Worm (Caenorhabditis elegans) whole organism, L1 larva: ENCODE data around the gene col-78.

Experiments used
- C16A3.4 ChIP-seq: fragments of 150-350 bp; optimal IDR thresholded peaks from 2 replicates; lab custom pipeline; 2014; ENCODE audit warnings: missing biosample characterization, missing genetic modification characterization
- ama-1 ChIP-seq: fragments of 150-350 bp; optimal IDR thresholded peaks from 2 replicates; lab custom pipeline; 2014
- efl-1 ChIP-seq, 4 experiments: fragments of 150-350 bp; optimal IDR thresholded peaks in 3 of 4; peaks in 1 of 4; 1 replicate in 1 of 4; 2 replicates in 3 of 4; lab custom pipeline; 2014; ENCODE audit warnings: missing biosample characterization in 2 of 4, missing genetic modification characterization in 2 of 4, missing genetic modification reagents in 2 of 4
- elt-3 ChIP-seq, 6 experiments: fragments of 150-350 bp in 1 of 6; sonication (generic microtip); optimal IDR thresholded peaks; 2 replicates each; lab custom pipeline; 2017 to 2018; ENCODE audit warnings: missing biosample characterization in 6 of 6, missing genetic modification characterization in 6 of 6, inconsistent platforms in 1 of 6
- fkh-10 ChIP-seq: sonication (generic microtip); optimal IDR thresholded peaks from 2 replicates; lab custom pipeline; 2017; ENCODE audit warnings: missing biosample characterization, missing genetic modification reagents, missing genetic modification characterization
- lsy-2 ChIP-seq, 2 experiments: fragments of 150-350 bp; optimal IDR thresholded peaks; 2 replicates each; lab custom pipeline; 2014; ENCODE audit warnings: missing biosample characterization in 2 of 2, missing genetic modification characterization in 2 of 2
- nhr-11 ChIP-seq: fragments of 150-350 bp; optimal IDR thresholded peaks from 2 replicates; lab custom pipeline; 2014; ENCODE audit warnings: missing biosample characterization, missing genetic modification characterization
- nhr-237 ChIP-seq: fragments of 150-350 bp; optimal IDR thresholded peaks from 2 replicates; lab custom pipeline; 2014; ENCODE audit warnings: missing biosample characterization, missing genetic modification characterization
- nhr-28 ChIP-seq: fragments of 150-350 bp; optimal IDR thresholded peaks from 2 replicates; lab custom pipeline; 2014; ENCODE audit warnings: missing biosample characterization, missing genetic modification characterization
- nhr-47 ChIP-seq: sonication (generic microtip); optimal IDR thresholded peaks from 2 replicates; lab custom pipeline; 2016; ENCODE audit warnings: mild to moderate bottlenecking, missing genetic modification characterization, moderate library complexity, missing compliant biosample characterization
- rnt-1 ChIP-seq: sonication (generic microtip); optimal IDR thresholded peaks from 2 replicates; lab custom pipeline; 2016; ENCODE audit warnings: mild to moderate bottlenecking, missing genetic modification characterization, moderate library complexity, missing compliant biosample characterization
- skn-1 ChIP-seq: fragments of 150-350 bp; optimal IDR thresholded peaks from 2 replicates; lab custom pipeline; 2014; ENCODE audit warnings: missing biosample characterization, missing genetic modification characterization
- zag-1 ChIP-seq: fragments of 150-350 bp; optimal IDR thresholded peaks from 2 replicates; lab custom pipeline; 2014; ENCODE audit warnings: missing biosample characterization, missing genetic modification characterization
- ztf-11 ChIP-seq, 2 experiments: sonication (generic microtip); optimal IDR thresholded peaks; 2 replicates each; lab custom pipeline; 2016 to 2017; ENCODE audit warnings: missing genetic modification characterization in 2 of 2, missing biosample characterization in 1 of 2, missing compliant biosample characterization in 1 of 2

DNA sequence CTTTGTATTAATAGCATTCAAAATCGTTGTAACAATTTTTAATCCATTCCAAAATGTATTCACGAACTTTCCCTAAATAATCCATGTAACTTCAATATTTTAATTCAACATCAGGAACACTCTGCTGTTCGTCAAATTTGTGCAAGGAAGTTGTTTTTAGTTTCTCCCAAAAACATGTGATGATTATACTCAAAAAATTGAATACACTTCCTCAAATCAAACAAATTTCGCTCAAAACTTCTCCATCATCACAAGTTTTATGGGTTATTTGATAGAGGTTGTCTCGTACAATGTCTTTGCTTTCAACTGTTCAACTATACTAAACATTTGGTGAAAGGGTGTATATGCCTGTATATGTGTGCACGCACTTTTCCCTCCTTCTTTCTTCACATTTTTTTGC, 27.3 kb upstream of the col-78 start:
- TF ChIP-seq fkh-10 (GFP tag; lab: Kevin White, UChicago) (no peak), ztf-11 (tag; optimal IDR thresholded peaks at IDR 0.05; lab: Kevin White, UChicago) (no peak), efl-1 (optimal IDR thresholded peaks at IDR 0.05; lab: Kevin White, UChicago) (no peak), efl-1 (GFP tag; optimal IDR thresholded peaks at IDR 0.05 in 1 of 2; lab: Kevin White, UChicago) (no peak), C16A3.4 (tag; lab: Kevin White, UChicago) (no peak), rnt-1 (tag; lab: Kevin White, UChicago) (no peak), zag-1 (tag; lab: Kevin White, UChicago) (no peak), elt-3 (tag; optimal IDR thresholded peaks at IDR 0.05; lab: Kevin White, UChicago) (no peak), skn-1 (tag; lab: Kevin White, UChicago) (no peak), ama-1 (lab: Kevin White, UChicago) (no peak), nhr-47 (tag; lab: Kevin White, UChicago) (no peak), nhr-237 (tag; lab: Kevin White, UChicago) (no peak), nhr-28 (tag; lab: Kevin White, UChicago) (no peak), lsy-2 (tag; optimal IDR thresholded peaks at IDR 0.05; lab: Kevin White, UChicago) (no peak), nhr-11 (tag; lab: Kevin White, UChicago) (no peak)
